Worm (Caenorhabditis elegans) whole organism, early embryonic: Measurements from ENCODE around the gene Y97E10AR.6.

Experiments used
- ama-1 ChIP-seq: fragments of 150-350 bp; optimal IDR thresholded peaks from 2 replicates; lab custom pipeline; 2014
- ceh-36 ChIP-seq: sonication (generic microtip); optimal IDR thresholded peaks from 2 replicates; lab custom pipeline; 2016; ENCODE audit warnings: missing genetic modification characterization, inconsistent platforms, missing compliant biosample characterization
- flt-1 ChIP-seq: fragments of 200-800 bp; sonication (Bioruptor generic); IDR thresholded peaks from 2 replicates; pipeline ENCODE4 v1.3.6; 2022; ENCODE audit warnings: missing genetic modification characterization, missing compliant biosample characterization
- hmbx-1 ChIP-seq: sonication (generic microtip); optimal IDR thresholded peaks from 2 replicates; lab custom pipeline; 2016; ENCODE audit warnings: mild to moderate bottlenecking, missing genetic modification characterization, missing compliant biosample characterization
- hmg-4 ChIP-seq: fragments of 200-800 bp; sonication (Bioruptor generic); optimal IDR thresholded peaks from 2 replicates; lab custom pipeline; 2018; ENCODE audit warnings: mild to moderate bottlenecking, missing genetic modification characterization, missing compliant biosample characterization
- sea-1 ChIP-seq: fragments of 200-800 bp; sonication (Bioruptor generic); conservative IDR thresholded peaks from 2 replicates; pipeline ENCODE4 v1.3.6; 2022; ENCODE audit warnings: missing genetic modification characterization, missing compliant biosample characterization

DNA sequence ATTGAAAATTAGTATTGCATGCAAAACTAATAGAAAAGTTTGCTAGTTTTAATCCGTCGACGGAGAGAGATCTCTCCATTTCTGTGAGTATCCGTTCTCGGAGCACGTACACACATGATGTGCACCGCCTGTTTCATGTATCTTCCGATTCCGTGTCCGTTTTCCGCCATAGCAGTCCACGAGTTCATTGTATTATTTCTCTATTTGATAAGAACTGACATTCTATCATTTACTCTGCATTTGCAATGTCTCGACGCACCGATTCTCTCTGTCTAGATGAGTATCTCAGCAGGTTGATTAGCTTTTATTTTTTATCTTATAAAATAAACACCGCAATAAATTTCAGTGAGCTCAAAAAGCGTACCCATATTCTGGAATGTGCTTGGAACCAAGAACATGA lies 5.2 kb upstream of the Y97E10AR.6 start:
- TF ChIP-seq sea-1 (GFP tag; lab: Robert Waterston, UW) (no peak), flt-1 (GFP tag; lab: Robert Waterston, UW) (no peak), ama-1 (lab: Kevin White, UChicago) (no peak), ceh-36 (tag; lab: Kevin White, UChicago) (no peak), hmbx-1 (tag; lab: Kevin White, UChicago) (no peak), hmg-4 (GFP tag; lab: Kevin White, UChicago) (no peak)
